Worm (Caenorhabditis elegans): ENCODE measurements around the gene ttr-35.

ce11 chrX:6517025-6517770 is 5.1 kb downstream of the ttr-35 start:
- no peak for TF ChIP-seq him-1 (tag; optimal IDR thresholded peaks at IDR 0.05)
- no peak for TF ChIP-seq W03F9.2 (tag; optimal IDR thresholded peaks at IDR 0.05)

All from whole organism, L4/young adult.